Fruit fly (Drosophila melanogaster) whole organism, embryonic: ENCODE measurements around the gene Dr.
A peak's percentile ranks its signal among the peaks of the same experiment; 100 is the strongest.

ENCODE experiments used
- Antp ChIP-seq: fragments of 200-800 bp; sonication (Bioruptor generic); optimal IDR thresholded peaks from 3 replicates; lab custom pipeline; 2016; ENCODE audit warnings: missing biosample characterization, missing genetic modification characterization
- CG12071 ChIP-seq: fragments of 200-800 bp; sonication (Bioruptor generic); optimal IDR thresholded peaks from 3 replicates; lab custom pipeline; 2018; ENCODE audit warnings: missing biosample characterization, mild to moderate bottlenecking, missing genetic modification characterization
- CG12391 ChIP-seq: fragments of 200-800 bp; sonication (Bioruptor generic); optimal IDR thresholded peaks from 3 replicates; lab custom pipeline; 2018; ENCODE audit warnings: missing biosample characterization, mild to moderate bottlenecking, missing genetic modification characterization, moderate library complexity
- CG13624 ChIP-seq: fragments of 200-800 bp; sonication (Bioruptor generic); optimal IDR thresholded peaks from 2 replicates; lab custom pipeline; 2016; ENCODE audit warnings: missing biosample characterization, missing genetic modification characterization
- CG15269 ChIP-seq: fragments of 200-800 bp; sonication (Bioruptor generic); optimal IDR thresholded peaks from 2 replicates; lab custom pipeline; 2018; ENCODE audit warnings: missing biosample characterization, mild to moderate bottlenecking, missing genetic modification characterization, moderate library complexity
- CG1602 ChIP-seq: fragments of 200-800 bp; sonication (Bioruptor generic); optimal IDR thresholded peaks from 3 replicates; lab custom pipeline; 2016; ENCODE audit warnings: missing biosample characterization, missing genetic modification characterization
- CG16779 ChIP-seq: fragments of 200-800 bp; sonication (Bioruptor generic); IDR thresholded peaks from 2 replicates; pipeline ENCODE4 v1.3.6; 2022; ENCODE audit warnings: missing biosample characterization, missing genetic modification characterization
- CG17385 ChIP-seq: fragments of 200-800 bp; sonication (Bioruptor generic); optimal IDR thresholded peaks from 3 replicates; lab custom pipeline; 2018; ENCODE audit warnings: missing biosample characterization, mild to moderate bottlenecking, missing genetic modification characterization
- CG18764 ChIP-seq: fragments of 200-800 bp; sonication (Bioruptor generic); optimal IDR thresholded peaks from 3 replicates; lab custom pipeline; 2016; ENCODE audit warnings: missing biosample characterization, missing genetic modification characterization
- CG30403 ChIP-seq: fragments of 200-800 bp; sonication (Bioruptor generic); optimal IDR thresholded peaks from 3 replicates; lab custom pipeline; 2016; ENCODE audit warnings: missing biosample characterization, missing genetic modification characterization
- CG3065 ChIP-seq: fragments of 200-800 bp; sonication (Bioruptor generic); optimal IDR thresholded peaks from 2 replicates; lab custom pipeline; 2016; ENCODE audit warnings: missing biosample characterization, missing genetic modification characterization
- CG31224 ChIP-seq: fragments of 200-800 bp; sonication (Bioruptor generic); IDR thresholded peaks from 2 replicates; pipeline ENCODE4 v1.3.6; 2022; ENCODE audit warnings: missing biosample characterization, missing genetic modification characterization
- CG32532 ChIP-seq: fragments of 200-800 bp; sonication (Bioruptor generic); IDR thresholded peaks from 2 replicates; pipeline ENCODE4 v1.3.6; 2022; ENCODE audit warnings: missing biosample characterization, missing genetic modification characterization
- CG3281 ChIP-seq: fragments of 200-800 bp; sonication (Bioruptor generic); optimal IDR thresholded peaks from 3 replicates; lab custom pipeline; 2017; ENCODE audit warnings: missing biosample characterization, mild to moderate bottlenecking, missing genetic modification characterization
- CG33557 ChIP-seq: fragments of 200-800 bp; sonication (Bioruptor generic); optimal IDR thresholded peaks from 2 replicates; lab custom pipeline; 2019; ENCODE audit warnings: missing biosample characterization, mild to moderate bottlenecking, missing genetic modification characterization, moderate library complexity
- CG3838 ChIP-seq: fragments of 200-800 bp; sonication (Bioruptor generic); optimal IDR thresholded peaks from 3 replicates; lab custom pipeline; 2016; ENCODE audit warnings: missing biosample characterization, missing genetic modification characterization
- CG4328 ChIP-seq: fragments of 200-800 bp; sonication (Bioruptor generic); optimal IDR thresholded peaks from 3 replicates; lab custom pipeline; 2017; ENCODE audit warnings: missing biosample characterization, missing genetic modification reagents, missing genetic modification characterization
- CG5245 ChIP-seq: fragments of 200-800 bp; sonication (Bioruptor generic); optimal IDR thresholded peaks from 3 replicates; lab custom pipeline; 2016; ENCODE audit warnings: missing biosample characterization, missing genetic modification characterization
- CG8478 ChIP-seq: fragments of >200 bp; optimal IDR thresholded peaks from 2 replicates; lab custom pipeline; 2018
- CG9609 ChIP-seq: fragments of 200-800 bp; sonication (Bioruptor generic); optimal IDR thresholded peaks from 3 replicates; lab custom pipeline; 2016; ENCODE audit warnings: missing biosample characterization, missing genetic modification characterization
- Dbx ChIP-seq: fragments of 200-800 bp; sonication (Bioruptor generic); IDR thresholded peaks from 3 replicates; pipeline ENCODE4 v1.3.6; 2022; ENCODE audit warnings: missing biosample characterization, missing genetic modification characterization
- Dfd ChIP-seq, 2 experiments: fragments of >200 bp; optimal IDR thresholded peaks; 2 replicates each; lab custom pipeline; 2017; ENCODE audit warnings: missing biosample characterization in 2 of 2, missing genetic modification characterization in 2 of 2
- Dip3 ChIP-seq: fragments of 200-800 bp; sonication (Bioruptor generic); optimal IDR thresholded peaks from 3 replicates; lab custom pipeline; 2016; ENCODE audit warnings: missing biosample characterization, missing genetic modification characterization
- Doc3 ChIP-seq: fragments of 200-800 bp; sonication (Bioruptor generic); IDR thresholded peaks from 3 replicates; pipeline ENCODE4 v1.3.6; 2022; ENCODE audit warnings: missing biosample characterization, missing genetic modification characterization; ENCODE audit not compliant: partially characterized antibody
- Drgx ChIP-seq: fragments of 200-800 bp; sonication (Bioruptor generic); IDR thresholded peaks from 2 replicates; pipeline ENCODE4 v1.3.6; 2022; ENCODE audit warnings: missing biosample characterization, missing genetic modification characterization
- Fer3 ChIP-seq: fragments of 200-800 bp; sonication (Bioruptor generic); optimal IDR thresholded peaks from 2 replicates; lab custom pipeline; 2018; ENCODE audit warnings: missing biosample characterization, mild to moderate bottlenecking, missing genetic modification characterization, moderate library complexity
- Hand ChIP-seq: fragments of 200-800 bp; sonication (Bioruptor generic); optimal IDR thresholded peaks from 2 replicates; lab custom pipeline; 2017; ENCODE audit warnings: mild to moderate bottlenecking, missing biosample characterization, missing genetic modification reagents, missing genetic modification characterization
- Hr39 ChIP-seq: fragments of >200 bp; optimal IDR thresholded peaks from 2 replicates; lab custom pipeline; 2017
- Lpt ChIP-seq: fragments of >200 bp; optimal IDR thresholded peaks from 2 replicates; lab custom pipeline; 2018; ENCODE audit warnings: missing biosample characterization, missing genetic modification characterization
- Mes4 ChIP-seq: fragments of 200-800 bp; sonication (Bioruptor generic); optimal IDR thresholded peaks from 2 replicates; lab custom pipeline; 2016; ENCODE audit warnings: missing biosample characterization, missing genetic modification characterization
- NfI ChIP-seq: fragments of 200-800 bp; sonication (Bioruptor generic); optimal IDR thresholded peaks from 3 replicates; lab custom pipeline; 2018; ENCODE audit warnings: missing biosample characterization, mild to moderate bottlenecking, missing genetic modification characterization, moderate library complexity
- Taf1 ChIP-seq: fragments of 200-800 bp; sonication (Bioruptor generic); IDR thresholded peaks from 2 replicates; pipeline ENCODE4 v1.3.6; 2022; ENCODE audit warnings: missing biosample characterization, missing genetic modification characterization
- Xrp1 ChIP-seq: fragments of 200-800 bp; sonication (Bioruptor generic); IDR thresholded peaks from 2 replicates; pipeline ENCODE4 v1.3.6; 2022; ENCODE audit warnings: missing biosample characterization, missing genetic modification characterization
- ara ChIP-seq: fragments of 200-800 bp; sonication (Bioruptor generic); IDR thresholded peaks from 2 replicates; pipeline ENCODE4 v1.3.6; 2022; ENCODE audit warnings: missing biosample characterization, missing genetic modification characterization
- bigmax ChIP-seq: fragments of 200-800 bp; sonication (Bioruptor generic); optimal IDR thresholded peaks from 2 replicates; lab custom pipeline; 2018; ENCODE audit warnings: missing biosample characterization, mild to moderate bottlenecking, missing genetic modification characterization
- cas ChIP-seq: fragments of 200-800 bp; sonication (Bioruptor generic); IDR thresholded peaks from 2 replicates; pipeline ENCODE4 v1.3.6; 2022; ENCODE audit warnings: missing biosample characterization, missing genetic modification characterization
- caup ChIP-seq: fragments of 200-800 bp; sonication (Bioruptor generic); optimal IDR thresholded peaks from 3 replicates; lab custom pipeline; 2017; ENCODE audit warnings: missing biosample characterization, mild to moderate bottlenecking, missing genetic modification characterization, moderate library complexity; ENCODE audit not compliant: severe bottlenecking
- cg ChIP-seq: fragments of 200-800 bp; sonication (Bioruptor generic); optimal IDR thresholded peaks from 3 replicates; lab custom pipeline; 2019; ENCODE audit warnings: missing biosample characterization, mild to moderate bottlenecking, missing genetic modification characterization, moderate library complexity
- eve ChIP-seq, 2 experiments: fragments of >200 bp; optimal IDR thresholded peaks; 2 replicates each; lab custom pipeline; 2017; ENCODE audit warnings: missing biosample characterization in 2 of 2, missing genetic modification characterization in 2 of 2
- jigr1 ChIP-seq: fragments of 200-800 bp; sonication (Bioruptor generic); IDR thresholded peaks from 3 replicates; pipeline ENCODE4 v1.3.6; 2022; ENCODE audit warnings: missing biosample characterization, missing genetic modification characterization
- kah ChIP-seq: fragments of 200-800 bp; sonication (Bioruptor generic); optimal IDR thresholded peaks from 2 replicates; lab custom pipeline; 2018; ENCODE audit warnings: missing biosample characterization, mild to moderate bottlenecking, missing genetic modification characterization
- kay ChIP-seq: fragments of 200-800 bp; sonication (Bioruptor generic); optimal IDR thresholded peaks from 2 replicates; lab custom pipeline; 2016; ENCODE audit warnings: missing biosample characterization, missing genetic modification characterization
- lmd ChIP-seq: fragments of 200-800 bp; sonication (Bioruptor generic); IDR thresholded peaks from 2 replicates; pipeline ENCODE4 v1.3.6; 2022; ENCODE audit warnings: missing biosample characterization, missing genetic modification characterization
- otp ChIP-seq: fragments of 200-800 bp; sonication (Bioruptor generic); IDR thresholded peaks from 3 replicates; pipeline ENCODE4, ENCODE4 v1.3.6; 2022; ENCODE audit warnings: missing biosample characterization, missing genetic modification characterization
- pita ChIP-seq: fragments of 200-800 bp; sonication (Bioruptor generic); optimal IDR thresholded peaks from 2 replicates; lab custom pipeline; 2017; ENCODE audit warnings: missing biosample characterization, mild to moderate bottlenecking, missing genetic modification characterization
- ranshi ChIP-seq: fragments of 200-800 bp; sonication (Bioruptor generic); IDR thresholded peaks from 2 replicates; pipeline ENCODE4 v1.3.6; 2022; ENCODE audit warnings: missing biosample characterization, missing genetic modification characterization
- sisA ChIP-seq: fragments of 200-800 bp; sonication (Bioruptor generic); IDR thresholded peaks from 2 replicates; pipeline ENCODE4 v1.3.6; 2022; ENCODE audit warnings: missing biosample characterization, missing genetic modification characterization
- ssp ChIP-seq: fragments of 200-800 bp; sonication (Bioruptor generic); IDR thresholded peaks from 2 replicates; pipeline ENCODE4 v1.3.6; 2022; ENCODE audit warnings: missing biosample characterization, missing genetic modification characterization
- stwl ChIP-seq: fragments of 200-800 bp; sonication (Bioruptor generic); optimal IDR thresholded peaks from 3 replicates; lab custom pipeline; 2018; ENCODE audit warnings: missing biosample characterization, mild to moderate bottlenecking, missing genetic modification characterization, moderate library complexity
- sug ChIP-seq: fragments of 200-800 bp; optimal IDR thresholded peaks from 2 replicates; lab custom pipeline; 2019; ENCODE audit warnings: missing biosample characterization, mild to moderate bottlenecking, missing genetic modification characterization, moderate library complexity
- tll ChIP-seq, 2 experiments: fragments of 200-800 bp in 1 of 2; fragments of >200 bp in 1 of 2; sonication (Bioruptor generic) in 1 of 2; optimal IDR thresholded peaks; 2 replicates each; lab custom pipeline; 2017 to 2019; ENCODE audit warnings: missing biosample characterization in 2 of 2, missing genetic modification characterization in 2 of 2, mild to moderate bottlenecking in 1 of 2, moderate library complexity in 1 of 2

Gene Dr

dm6 chr3R:29566997-29567670, 10.9 kb downstream of the Dr start (continued):
- TF ChIP-seq Dip3 (GFP tag; lab: Kevin White, UChicago) (no peak), ranshi (GFP tag; lab: Robert Waterston, UW) (peak; percentile 58; the same call in 1 of the 2 replicates), CG31224 (GFP tag; lab: Robert Waterston, UW) (peak; percentile 17; the same call in 1 of the 2 replicates), kah (GFP tag; lab: Kevin White, UChicago) (no peak), CG3281 (no peak), Hand (no peak), CG16779 (no peak), pita (GFP tag; lab: Kevin White, UChicago) (no peak), Dfd (GFP tag; optimal IDR thresholded peaks at IDR 0.05; lab: Kevin White, UChicago) (no peak), bigmax (GFP tag; lab: Kevin White, UChicago) (no peak), Dbx (no peak), CG4328 (GFP tag; lab: Kevin White, UChicago) (no peak), CG30403 (GFP tag; lab: Kevin White, UChicago) (peak; percentile 56), sug (tag; lab: Kevin White, UChicago) (no peak), Mes4 (GFP tag; lab: Kevin White, UChicago) (peak; percentile 48), CG15269 (no peak), CG18764 (peak; percentile 45), ara (peak; percentile 79), eve (GFP tag; optimal IDR thresholded peaks at IDR 0.05; lab: Kevin White, UChicago) (peak in 1 of 2 experiments; percentile 68), kay (GFP tag; lab: Kevin White, UChicago) (no peak), CG9609 (GFP tag; lab: Kevin White, UChicago) (peak; percentile 48), Taf1 (GFP tag; lab: Robert Waterston, UW) (no peak), cas (no peak), CG33557 (GFP tag; lab: Kevin White, UChicago) (peak; percentile 46), CG32532 (GFP tag; lab: Robert Waterston, UW) (no peak), cg (GFP tag; lab: Kevin White, UChicago) (peak; percentile 48), CG13624 (GFP tag; lab: Kevin White, UChicago) (no peak), CG12391 (tag; lab: Kevin White, UChicago) (peak; percentile 57), Doc3 (GFP tag; lab: Robert Waterston, UW) (no peak), otp (peak; percentile 73; the same call in 2 of the 3 replicates), Antp (peak; percentile 57), Xrp1 (peak; percentile 84), stwl (tag; lab: Kevin White, UChicago) (peak; percentile 77), Lpt (GFP tag; lab: Kevin White, UChicago) (no peak), CG3838 (GFP tag; lab: Kevin White, UChicago) (no peak), CG3065 (GFP tag; lab: Kevin White, UChicago) (no peak), sisA (peak; percentile 76), CG12071 (no peak), ssp (GFP tag; lab: Robert Waterston, UW) (peak; percentile 63), tll (GFP tag; optimal IDR thresholded peaks at IDR 0.05; lab: Kevin White, UChicago) (no peak), Fer3 (tag; lab: Kevin White, UChicago) (peak; percentile 5), caup (GFP tag; lab: Kevin White, UChicago) (peak; percentile 21), CG8478 (lab: Kevin White, UChicago) (no peak), NfI (GFP tag; lab: Kevin White, UChicago) (peak; percentile 52), CG1602 (GFP tag; lab: Kevin White, UChicago) (peak; percentile 66), Drgx (GFP tag; lab: Robert Waterston, UW) (peak; percentile 74), jigr1 (peak; percentile 50; the same call in 1 of the 3 replicates), Hr39 (lab: Kevin White, UChicago) (no peak), CG5245 (peak; percentile 56), CG17385 (GFP tag; lab: Kevin White, UChicago) (peak; percentile 47), lmd (peak; percentile 64)
